Worm (Caenorhabditis elegans): ENCODE data around the gene wrt-10.

- no peak for TF ChIP-seq B0035.1 (tag; optimal IDR thresholded peaks at IDR 0.05)
- no peak for TF ChIP-seq nfya-1 (tag; optimal IDR thresholded peaks at IDR 0.05; ENCODE audit: borderline replicate concordance, insufficient read depth)
- TF ChIP-seq ceh-40 (GFP tag; IDR thresholded peaks at IDR 0.05), result no peak
- no peak for TF ChIP-seq snpc-4 (GFP tag; optimal IDR thresholded peaks at IDR 0.05)
- no peak for TF ChIP-seq snpc-4 (tag; optimal IDR thresholded peaks at IDR 0.05)
- no peak for TF ChIP-seq dpl-1 (GFP tag; optimal IDR thresholded peaks at IDR 0.05)
- no peak for TF ChIP-seq ztf-18 (tag; optimal IDR thresholded peaks at IDR 0.05)
- TF ChIP-seq efl-1 (GFP tag; optimal IDR thresholded peaks at IDR 0.05), result no peak
Measured at ce11 chrII:7575614-7576013, 41.3 kb upstream of the wrt-10 start, which contains the start of gene F35D2.1.

Data from whole organism, young adult.